Worm (Caenorhabditis elegans) whole organism, L2 larva: Measurements from ENCODE around the gene pgph-3.
A peak's percentile ranks its signal among the peaks of the same experiment; 100 is the strongest.

Experiments used
- R02D3.7 ChIP-seq: fragments of 150-350 bp; optimal IDR thresholded peaks from 2 replicates; lab custom pipeline; 2014; ENCODE audit warnings: missing biosample characterization, missing genetic modification characterization
- ZK546.5 ChIP-seq: sonication (generic microtip); optimal IDR thresholded peaks from 2 replicates; lab custom pipeline; 2017; ENCODE audit warnings: missing biosample characterization, missing genetic modification characterization
- ama-1 ChIP-seq: fragments of 150-350 bp; optimal IDR thresholded peaks from 2 replicates; lab custom pipeline; 2018; ENCODE audit warnings: inconsistent platforms
- dmd-4 ChIP-seq: sonication (generic microtip); optimal IDR thresholded peaks from 2 replicates; lab custom pipeline; 2017; ENCODE audit warnings: missing biosample characterization, missing genetic modification characterization
- elt-3 ChIP-seq: sonication (generic microtip); optimal IDR thresholded peaks from 2 replicates; lab custom pipeline; 2017; ENCODE audit warnings: missing biosample characterization, missing genetic modification characterization
- fos-1 ChIP-seq: fragments of 150-350 bp; optimal IDR thresholded peaks from 2 replicates; lab custom pipeline; 2014; ENCODE audit warnings: missing biosample characterization, missing genetic modification characterization
- nhr-23 ChIP-seq: fragments of 150-350 bp; optimal IDR thresholded peaks from 2 replicates; lab custom pipeline; 2014; ENCODE audit warnings: missing biosample characterization, missing genetic modification reagents, missing genetic modification characterization
- nhr-237 ChIP-seq: fragments of 150-350 bp; optimal IDR thresholded peaks from 2 replicates; lab custom pipeline; 2014; ENCODE audit warnings: missing biosample characterization, missing genetic modification characterization
- nhr-6 ChIP-seq: fragments of 150-350 bp; optimal IDR thresholded peaks from 2 replicates; lab custom pipeline; 2014; ENCODE audit warnings: missing biosample characterization, missing genetic modification characterization
- skn-1 ChIP-seq: sonication (generic microtip); optimal IDR thresholded peaks from 2 replicates; lab custom pipeline; 2017; ENCODE audit warnings: missing biosample characterization, missing genetic modification characterization
- snpc-4 ChIP-seq: fragments of 150-350 bp; optimal IDR thresholded peaks from 2 replicates; lab custom pipeline; 2014; ENCODE audit warnings: missing biosample characterization, missing genetic modification characterization
- unc-39 ChIP-seq: fragments of 150-350 bp; optimal IDR thresholded peaks from 2 replicates; lab custom pipeline; 2014; ENCODE audit warnings: missing biosample characterization, missing genetic modification characterization
- unc-62 ChIP-seq: fragments of 150-350 bp; optimal IDR thresholded peaks from 2 replicates; lab custom pipeline; 2014; ENCODE audit warnings: missing biosample characterization, missing genetic modification reagents, missing genetic modification characterization
- ztf-4 ChIP-seq: fragments of 150-350 bp; optimal IDR thresholded peaks from 2 replicates; lab custom pipeline; 2014; ENCODE audit warnings: missing biosample characterization, missing genetic modification characterization

- TF ChIP-seq R02D3.7 (no peak), nhr-23 (no peak), unc-39 (tag; lab: Kevin White, UChicago) (no peak), fos-1 (tag; lab: Kevin White, UChicago) (peak; percentile 75), ztf-4 (no peak), nhr-6 (peak; percentile 28), nhr-237 (no peak), elt-3 (no peak), snpc-4 (no peak), ama-1 (lab: Kevin White, UChicago) (no peak), unc-62 (GFP tag; lab: Kevin White, UChicago) (no peak), ZK546.5 (tag; lab: Kevin White, UChicago) (no peak), dmd-4 (tag; lab: Kevin White, UChicago) (no peak), skn-1 (tag; lab: Kevin White, UChicago) (no peak)
These were observed at the start of gene pgph-3 for ce11 chrV:5763787-5764186.
